Worm (Caenorhabditis elegans): ENCODE measurements around the gene H25K10.4.

DNA sequence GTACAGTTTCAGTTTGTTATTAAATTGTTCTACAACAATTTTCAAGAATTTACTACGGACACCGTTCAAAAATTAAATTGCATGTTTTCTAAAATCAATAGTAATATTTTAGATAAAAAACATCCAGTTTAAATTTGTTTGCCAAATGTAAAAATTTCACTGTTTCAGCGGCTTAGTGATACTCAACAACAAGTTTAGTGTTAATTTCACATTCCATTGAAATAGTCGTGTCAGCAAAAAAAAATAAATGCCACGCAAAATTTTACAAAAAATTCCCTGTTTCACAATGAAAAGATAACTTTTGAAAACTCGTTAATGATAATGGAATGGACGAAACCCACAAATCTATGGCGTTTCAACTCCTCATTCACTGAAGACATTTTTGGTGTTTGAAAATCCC, 9.7 kb upstream of the H25K10.4 start:
- TF ChIP-seq pha-4 (GFP tag; IDR thresholded peaks at IDR 0.05) (no peak), pha-4 (tag; optimal IDR thresholded peaks at IDR 0.05) (no peak), unc-39 (tag; optimal IDR thresholded peaks at IDR 0.05) (no peak), pqm-1 (tag; optimal IDR thresholded peaks at IDR 0.05) (no peak), nhr-48 (tag; optimal IDR thresholded peaks at IDR 0.05) (no peak), unc-62 (GFP tag; optimal IDR thresholded peaks at IDR 0.05 in 1 of 2) (peak in 1 of 2 experiments; percentile 18), unc-62 (tag; optimal IDR thresholded peaks at IDR 0.05) (no peak), dpl-1 (GFP tag; optimal IDR thresholded peaks at IDR 0.05) (no peak), snpc-4 (tag; optimal IDR thresholded peaks at IDR 0.05) (no peak), ceh-20 (GFP tag; IDR thresholded peaks at IDR 0.05) (no peak), ceh-44 (GFP tag; IDR thresholded peaks at IDR 0.05) (no peak), nhr-11 (tag; optimal IDR thresholded peaks at IDR 0.05) (no peak), cey-2 (tag; optimal IDR thresholded peaks at IDR 0.05; ENCODE audit: borderline replicate concordance, insufficient read depth) (no peak), hlh-30 (tag; optimal IDR thresholded peaks at IDR 0.05; ENCODE audit: insufficient read depth) (no peak)
